Fruit fly (Drosophila melanogaster) whole organism, wandering third instar larva: ENCODE results near the gene CG42833.

ENCODE experiments used
- CG32264 ChIP-seq: fragments of 200-800 bp; sonication (Bioruptor generic); optimal IDR thresholded peaks from 2 replicates; lab custom pipeline; 2016; ENCODE audit warnings: missing biosample characterization, missing genetic modification characterization
- CG9705 ChIP-seq: fragments of 200-800 bp; sonication (Bioruptor generic); optimal IDR thresholded peaks from 2 replicates; lab custom pipeline; 2018; ENCODE audit warnings: missing biosample characterization, mild to moderate bottlenecking, missing genetic modification characterization
- Dif ChIP-seq: fragments of 200-275, 200-300 bp; sonication (Bioruptor generic); optimal IDR thresholded peaks from 2 replicates; lab custom pipeline; 2018; ENCODE audit warnings: missing biosample characterization, missing genetic modification characterization; ENCODE audit not compliant: partially characterized antibody
- Hr78 ChIP-seq: fragments of >200 bp; optimal IDR thresholded peaks from 2 replicates; lab custom pipeline; 2017; ENCODE audit warnings: missing biosample characterization, missing genetic modification characterization
- Hr83 ChIP-seq: fragments of 200-300 bp; sonication (Bioruptor generic); optimal IDR thresholded peaks from 2 replicates; lab custom pipeline; 2016; ENCODE audit warnings: missing biosample characterization, mild to moderate bottlenecking, missing genetic modification characterization, moderate library complexity; ENCODE audit not compliant: poor library complexity, severe bottlenecking
- Jra ChIP-seq: sonication (Bioruptor generic); optimal IDR thresholded peaks from 2 replicates; lab custom pipeline; 2016; ENCODE audit warnings: missing biosample characterization, missing genetic modification characterization
- Myc ChIP-seq: fragments of >200 bp; optimal IDR thresholded peaks from 2 replicates; lab custom pipeline; 2017
- N ChIP-seq: fragments of >200 bp; optimal IDR thresholded peaks from 2 replicates; lab custom pipeline; 2018; ENCODE audit warnings: missing biosample characterization, missing external identifiers, missing genetic modification characterization
- OdsH ChIP-seq: fragments of 200-800 bp; sonication (Bioruptor generic); optimal IDR thresholded peaks from 2 replicates; lab custom pipeline; 2016; ENCODE audit warnings: missing biosample characterization, mild to moderate bottlenecking, missing genetic modification characterization
- Rel ChIP-seq, 2 experiments: fragments of 200-800 bp; sonication (Bioruptor generic) in 1 of 2; optimal IDR thresholded peaks; 2 replicates in 1 of 2; 3 replicates in 1 of 2; lab custom pipeline; 2016 to 2019; ENCODE audit warnings: mild to moderate bottlenecking in 2 of 2, missing biosample characterization in 2 of 2, missing genetic modification characterization in 2 of 2, moderate library complexity in 1 of 2
- Vsx2 ChIP-seq: fragments of 200-300, 225-300 bp; sonication (Bioruptor generic); optimal IDR thresholded peaks from 2 replicates; lab custom pipeline; 2018; ENCODE audit warnings: missing biosample characterization, missing genetic modification characterization; ENCODE audit not compliant: partially characterized antibody
- br ChIP-seq: fragments of 200-800 bp; sonication (Bioruptor generic); optimal IDR thresholded peaks from 2 replicates; lab custom pipeline; 2016; ENCODE audit warnings: missing biosample characterization, missing genetic modification characterization
- brk ChIP-seq: fragments of 200-800 bp; sonication (Bioruptor generic); optimal IDR thresholded peaks from 2 replicates; lab custom pipeline; 2016; ENCODE audit warnings: missing biosample characterization, mild to moderate bottlenecking, missing genetic modification characterization
- dl ChIP-seq, 2 experiments: fragments of 175-275, 200-275 bp in 1 of 2; fragments of 200-275 bp in 1 of 2; sonication (Bioruptor generic); optimal IDR thresholded peaks; lab custom pipeline; 2018; ENCODE audit warnings: mild to moderate bottlenecking in 2 of 2, missing biosample characterization in 2 of 2, missing genetic modification characterization in 2 of 2, moderate library complexity in 2 of 2; ENCODE audit not compliant: partially characterized antibody in 2 of 2, insufficient read depth in 1 of 2
- dmrt93B ChIP-seq: fragments of 200-800 bp; sonication (Bioruptor generic); optimal IDR thresholded peaks from 2 replicates; lab custom pipeline; 2018; ENCODE audit warnings: missing biosample characterization, mild to moderate bottlenecking, missing genetic modification characterization
- dsf ChIP-seq: sonication (Bioruptor generic); optimal IDR thresholded peaks from 2 replicates; lab custom pipeline; 2016; ENCODE audit warnings: missing biosample characterization, missing genetic modification characterization, borderline replicate concordance
- ey ChIP-seq: fragments of 200-800 bp; sonication (Bioruptor generic); optimal IDR thresholded peaks from 2 replicates; lab custom pipeline; 2016; ENCODE audit warnings: missing biosample characterization, missing genetic modification characterization
- foxo ChIP-seq, 2 experiments: fragments of 200-800 bp; sonication (Bioruptor generic); optimal IDR thresholded peaks; 2 replicates in 1 of 2; 3 replicates in 1 of 2; lab custom pipeline; 2016 to 2017; ENCODE audit warnings: missing biosample characterization in 2 of 2, missing genetic modification characterization in 2 of 2
- fru ChIP-seq: fragments of 200-800 bp; sonication (Bioruptor generic); optimal IDR thresholded peaks from 3 replicates; lab custom pipeline; 2016; ENCODE audit warnings: missing biosample characterization, mild to moderate bottlenecking, missing genetic modification characterization
- jim ChIP-seq: fragments of 175-275, 200-325 bp; sonication (Bioruptor generic); optimal IDR thresholded peaks from 2 replicates; lab custom pipeline; 2016; ENCODE audit warnings: missing biosample characterization, mild to moderate bottlenecking, missing genetic modification characterization
- lola ChIP-seq: fragments of >200 bp; optimal IDR thresholded peaks from 2 replicates; lab custom pipeline; 2017; ENCODE audit warnings: missing biosample characterization, missing genetic modification characterization
- pan ChIP-seq: fragments of >200 bp; optimal IDR thresholded peaks from 2 replicates; lab custom pipeline; 2017
- psq ChIP-seq: fragments of 200-800 bp; sonication (Bioruptor generic); optimal IDR thresholded peaks from 3 replicates; lab custom pipeline; 2017; ENCODE audit warnings: missing biosample characterization, mild to moderate bottlenecking, missing genetic modification characterization, moderate library complexity
- rgr ChIP-seq: fragments of 200-800 bp; sonication (Bioruptor generic); optimal IDR thresholded peaks from 3 replicates; lab custom pipeline; 2016; ENCODE audit warnings: missing biosample characterization, mild to moderate bottlenecking, missing genetic modification characterization
- sv ChIP-seq: fragments of 200-800 bp; sonication (Bioruptor generic); optimal IDR thresholded peaks from 3 replicates; lab custom pipeline; 2016; ENCODE audit warnings: missing biosample characterization, missing genetic modification characterization
- usp ChIP-seq: fragments of >200 bp; optimal IDR thresholded peaks from 2 replicates; lab custom pipeline; 2017; ENCODE audit warnings: missing biosample characterization, missing genetic modification characterization

Gene CG42833

DNA sequence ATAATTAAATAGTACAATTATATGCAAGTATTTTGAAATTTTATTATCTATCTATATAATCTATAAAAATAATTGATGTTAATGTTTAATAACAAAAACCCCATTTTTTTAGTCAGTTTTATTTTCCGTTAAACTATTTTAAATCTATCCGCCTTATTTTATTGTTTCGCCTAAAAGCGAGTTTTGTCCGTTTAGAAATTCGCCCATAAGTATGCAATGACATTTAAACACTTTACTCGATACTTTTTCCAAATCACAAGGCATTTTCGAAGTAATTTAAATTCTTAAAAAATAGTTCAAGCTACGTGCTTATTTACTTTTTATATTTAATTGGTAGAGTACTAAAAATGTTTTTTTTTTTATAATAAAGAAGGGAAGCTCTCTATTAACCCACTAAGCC, 21.0 kb downstream of the CG42833 start:
- TF ChIP-seq Dif (peak; percentile 11), Myc (peak; percentile 72), sv (GFP tag; lab: Kevin White, UChicago) (no peak), N (GFP tag; lab: Kevin White, UChicago) (peak; percentile 72), Vsx2 (peak; percentile 20), psq (GFP tag; lab: Kevin White, UChicago) (no peak)

DNA sequence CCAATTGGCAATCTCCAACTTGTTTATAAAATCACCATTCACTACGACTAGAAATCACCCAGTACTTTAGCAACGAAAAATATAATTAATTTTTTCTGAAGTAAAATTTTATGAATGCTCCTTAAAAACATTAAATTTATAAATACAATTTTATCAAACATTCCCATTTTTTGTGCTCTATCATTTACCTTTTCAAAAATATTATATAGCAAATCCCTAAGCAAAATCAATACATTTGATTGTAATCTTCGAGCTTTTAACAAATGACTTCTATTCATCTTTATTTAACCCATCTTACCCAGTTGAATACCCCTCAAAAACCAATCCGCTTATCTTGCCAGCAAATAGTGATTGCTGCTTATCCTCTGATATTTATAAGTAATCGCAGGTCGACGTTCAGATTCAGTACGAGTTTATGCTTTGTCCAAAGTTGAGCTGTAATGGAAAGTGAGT, 21.5 kb downstream of the CG42833 start, which contains the start of gene CG17145:
Gene CG17145 (plus strand): TSS at position 403 of the 453 bp plus-strand sequence.
- no peak for TF ChIP-seq Hr83 (GFP tag; lab: Kevin White, UChicago)
- TF ChIP-seq Rel (GFP tag; optimal IDR thresholded peaks at IDR 0.05; lab: Kevin White, UChicago): no peak
- TF ChIP-seq Rel (tag; optimal IDR thresholded peaks at IDR 0.05; lab: Kevin White, UChicago): no peak
- no peak for TF ChIP-seq pan (lab: Kevin White, UChicago)
- no peak for TF ChIP-seq CG32264 (GFP tag; lab: Kevin White, UChicago)
- TF ChIP-seq Dif: no peak
- no peak for TF ChIP-seq dsf (GFP tag; lab: Kevin White, UChicago)
- TF ChIP-seq ey (GFP tag; lab: Kevin White, UChicago): no peak
- TF ChIP-seq dl (GFP tag; optimal IDR thresholded peaks at IDR 0.05; lab: Kevin White, UChicago; ENCODE audit: insufficient read depth in 1 of 2, partially characterized antibody in 2 of 2): no peak
- no peak for TF ChIP-seq Jra (GFP tag; lab: Kevin White, UChicago)
- no peak for TF ChIP-seq sv (GFP tag; lab: Kevin White, UChicago)
- no peak for TF ChIP-seq psq (GFP tag; lab: Kevin White, UChicago)
- no peak for TF ChIP-seq foxo (GFP tag; optimal IDR thresholded peaks at IDR 0.05; lab: Kevin White, UChicago)
- TF ChIP-seq brk: no peak
- TF ChIP-seq lola: no peak
- TF ChIP-seq rgr (GFP tag; lab: Kevin White, UChicago): no peak
- no peak for TF ChIP-seq usp
- no peak for TF ChIP-seq fru (GFP tag; lab: Kevin White, UChicago)
- TF ChIP-seq OdsH (GFP tag; lab: Kevin White, UChicago): no peak
- no peak for TF ChIP-seq CG9705 (GFP tag; lab: Kevin White, UChicago)
- TF ChIP-seq dmrt93B (GFP tag; lab: Kevin White, UChicago): no peak

DNA sequence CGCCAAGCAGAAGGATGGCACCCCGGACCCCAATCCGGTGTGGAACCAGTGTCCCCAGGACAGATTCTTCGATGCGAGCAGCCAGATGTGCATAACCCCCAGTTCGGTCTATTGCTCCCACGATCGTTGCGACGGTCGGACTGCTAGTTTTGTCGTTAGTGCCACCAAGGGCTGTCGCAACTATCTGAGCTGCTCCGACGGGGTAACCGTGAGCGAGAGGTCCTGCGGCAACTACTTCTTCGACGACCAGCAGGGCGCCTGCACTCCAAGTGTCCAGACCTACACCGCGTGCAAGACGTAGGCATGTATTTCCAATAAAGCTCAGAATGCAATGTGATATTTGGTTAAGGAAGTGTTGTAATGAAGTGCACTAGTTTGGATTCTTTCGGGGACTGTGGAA, 22.7 kb downstream of the CG42833 start:
- TF ChIP-seq Dif: no peak
- no peak for TF ChIP-seq dl (GFP tag; optimal IDR thresholded peaks at IDR 0.05; lab: Kevin White, UChicago; ENCODE audit: insufficient read depth in 1 of 2, partially characterized antibody in 2 of 2)
- no peak for TF ChIP-seq br
- TF ChIP-seq Hr78 (GFP tag; lab: Kevin White, UChicago): no peak
- TF ChIP-seq Myc: no peak

- TF ChIP-seq lola: no peak
- no peak for TF ChIP-seq Dif
- TF ChIP-seq fru (GFP tag; lab: Kevin White, UChicago): no peak
Observed at dm6 chr3L:20223398-20223951, 23.6 kb downstream of the CG42833 start, which contains the start of gene CG17147. TSS of gene CG17147 (plus strand) at chr3L:20223932.

DNA sequence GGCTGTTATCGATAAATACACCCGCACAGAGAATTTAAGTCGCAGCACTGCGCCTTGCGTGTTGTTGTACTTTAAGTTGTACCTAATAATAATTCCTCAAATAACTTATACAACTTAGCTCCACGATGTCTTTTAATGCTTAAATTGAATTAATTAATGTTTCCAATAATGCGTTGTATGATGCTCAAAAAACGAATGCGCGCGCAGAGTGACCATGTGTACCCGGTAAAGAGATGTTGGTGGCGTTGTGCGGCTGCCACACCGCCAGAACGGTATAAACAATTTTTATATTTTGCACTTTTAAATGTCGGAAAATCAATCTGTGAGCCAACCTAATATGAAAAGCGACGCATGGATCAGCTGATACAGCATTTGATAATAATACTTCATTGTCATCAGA, 26.3 kb downstream of the CG42833 start:
- TF ChIP-seq Myc (peak; percentile 45), Dif (peak; percentile 69), Vsx2 (peak; percentile 92), foxo (GFP tag; optimal IDR thresholded peaks at IDR 0.05; lab: Kevin White, UChicago) (no peak), dl (GFP tag; optimal IDR thresholded peaks at IDR 0.05; lab: Kevin White, UChicago; ENCODE audit: insufficient read depth in 1 of 2, partially characterized antibody in 2 of 2) (peak in 1 of 2 experiments; percentile 54), dsf (GFP tag; lab: Kevin White, UChicago) (no peak)
- TF ChIP-seq, all 38 proteins: peak for 4

DNA sequence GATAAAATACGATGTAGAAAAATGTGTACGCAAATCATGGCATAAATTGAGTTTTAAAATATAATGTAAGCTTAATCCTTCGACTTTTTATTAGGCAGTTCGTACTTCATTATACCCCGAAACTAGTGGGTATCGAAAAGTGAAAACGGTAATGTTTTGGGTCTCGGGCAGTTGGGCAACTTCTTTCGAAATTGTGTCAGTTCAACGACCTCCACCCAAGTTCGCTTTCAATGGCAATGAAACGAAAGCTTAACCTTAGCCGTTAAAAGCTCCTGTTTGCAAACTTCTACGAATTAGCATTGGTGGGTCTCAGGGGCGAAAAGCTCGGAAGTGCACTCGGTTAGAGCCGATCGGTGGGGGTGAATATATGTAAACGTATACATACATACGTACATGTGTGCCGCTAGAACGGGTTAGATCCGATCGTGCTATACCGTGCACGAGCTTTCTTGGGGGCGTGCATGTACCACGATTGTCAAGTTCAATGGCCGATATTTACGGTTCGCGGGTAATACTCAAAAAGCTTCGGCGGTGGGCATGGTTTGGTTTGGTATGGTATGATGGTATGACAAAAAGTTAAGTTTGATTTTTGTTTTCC, 30.4 kb downstream of the CG42833 start:
- TF ChIP-seq dl (GFP tag; optimal IDR thresholded peaks at IDR 0.05; lab: Kevin White, UChicago; ENCODE audit: insufficient read depth in 1 of 2, partially characterized antibody in 2 of 2): no peak
- no peak for TF ChIP-seq jim (GFP tag; lab: Kevin White, UChicago)
- peak; percentile 80 for TF ChIP-seq Dif
